Worm (Caenorhabditis elegans): Measurements from ENCODE around the gene rpn-6.2.

The rpn-6.2 gene

ce11 chrIII:8967639-8968038, 34.2 kb downstream of the rpn-6.2 start, which contains the start of the genes bud-13 and rpap-2:
bud-13 (minus strand) TSS chrIII:8967727.
rpap-2 (plus strand) TSS chrIII:8967967.
- no peak for TF ChIP-seq klf-2 (GFP tag; conservative IDR thresholded peaks at IDR 0.05)
- TF ChIP-seq ztf-23 (GFP tag; IDR thresholded peaks at IDR 0.05), result no peak
- no peak for TF ChIP-seq ref-1 (GFP tag; conservative IDR thresholded peaks at IDR 0.05)
- no peak for TF ChIP-seq cog-1 (tag; optimal IDR thresholded peaks at IDR 0.05)
- TF ChIP-seq tab-1 (GFP tag; IDR thresholded peaks at IDR 0.05), result no peak
- TF ChIP-seq T22C8.4 (GFP tag; IDR thresholded peaks at IDR 0.05), result no peak
- no peak for TF ChIP-seq med-1 (GFP tag; optimal IDR thresholded peaks at IDR 0.05; ENCODE audit: insufficient read depth)
- no peak for TF ChIP-seq ztf-29 (GFP tag; IDR thresholded peaks at IDR 0.05)
- no peak for TF ChIP-seq flt-1 (GFP tag; IDR thresholded peaks at IDR 0.05)

ce11 chrIII:8964684-8965283, 37.0 kb downstream of the rpn-6.2 start:
- TF ChIP-seq ref-1 (GFP tag; conservative IDR thresholded peaks at IDR 0.05), result no peak
- 0 out of 2 replicates have a peak, but pooled peaks have one; percentile 55 for TF ChIP-seq ztf-23 (GFP tag; IDR thresholded peaks at IDR 0.05)

ce11 chrIII:8962475-8962874, 39.3 kb downstream of the rpn-6.2 start:
- TF ChIP-seq med-1 (GFP tag; optimal IDR thresholded peaks at IDR 0.05; ENCODE audit: insufficient read depth) (no peak), cog-1 (tag; optimal IDR thresholded peaks at IDR 0.05) (no peak), ztf-29 (GFP tag; IDR thresholded peaks at IDR 0.05) (no peak), klf-2 (GFP tag; conservative IDR thresholded peaks at IDR 0.05) (no peak), flt-1 (GFP tag; IDR thresholded peaks at IDR 0.05) (no peak), ztf-23 (GFP tag; IDR thresholded peaks at IDR 0.05) (no peak), ref-1 (GFP tag; conservative IDR thresholded peaks at IDR 0.05) (no peak), T22C8.4 (GFP tag; IDR thresholded peaks at IDR 0.05) (no peak), tab-1 (GFP tag; IDR thresholded peaks at IDR 0.05) (no peak)

- TF ChIP-seq T22C8.4 (GFP tag; IDR thresholded peaks at IDR 0.05), result no peak
- TF ChIP-seq klf-2 (GFP tag; conservative IDR thresholded peaks at IDR 0.05), result no peak
- no peak for TF ChIP-seq ztf-29 (GFP tag; IDR thresholded peaks at IDR 0.05)
- no peak for TF ChIP-seq flt-1 (GFP tag; IDR thresholded peaks at IDR 0.05)
- no peak for TF ChIP-seq ztf-23 (GFP tag; IDR thresholded peaks at IDR 0.05)
- TF ChIP-seq tab-1 (GFP tag; IDR thresholded peaks at IDR 0.05), result no peak
- no peak for TF ChIP-seq med-1 (GFP tag; optimal IDR thresholded peaks at IDR 0.05; ENCODE audit: insufficient read depth)
Observed at ce11 chrIII:8961993-8962392, 39.8 kb downstream of the rpn-6.2 start, which contains the start of gene grl-25. grl-25 (plus strand) TSS chrIII:8962293.

- no peak for TF ChIP-seq T22C8.4 (GFP tag; IDR thresholded peaks at IDR 0.05)
Observed at ce11 chrIII:8960664-8961063, 41.1 kb downstream of the rpn-6.2 start, which contains the start of gene ZK643.6. ZK643.6 (minus strand) TSS chrIII:8960764.

ce11 chrIII:8956146-8956646, 45.6 kb downstream of the rpn-6.2 start, which contains the start of the genes ZK643.5 and ZK643.2:
ZK643.5 (minus strand) TSS chrIII:8956196.
ZK643.2 (plus strand) TSS chrIII:8956540.
- TF ChIP-seq ztf-29 (GFP tag; IDR thresholded peaks at IDR 0.05), result no peak
- TF ChIP-seq T22C8.4 (GFP tag; IDR thresholded peaks at IDR 0.05), result peak; percentile 99
- no peak for TF ChIP-seq flt-1 (GFP tag; IDR thresholded peaks at IDR 0.05)

- no peak for TF ChIP-seq med-1 (GFP tag; optimal IDR thresholded peaks at IDR 0.05; ENCODE audit: insufficient read depth)
- no peak for TF ChIP-seq ztf-23 (GFP tag; IDR thresholded peaks at IDR 0.05)
- no peak for TF ChIP-seq ztf-29 (GFP tag; IDR thresholded peaks at IDR 0.05)
- no peak for TF ChIP-seq flt-1 (GFP tag; IDR thresholded peaks at IDR 0.05)
- TF ChIP-seq ref-1 (GFP tag; conservative IDR thresholded peaks at IDR 0.05), result no peak
- TF ChIP-seq klf-2 (GFP tag; conservative IDR thresholded peaks at IDR 0.05), result no peak
- no peak for TF ChIP-seq tab-1 (GFP tag; IDR thresholded peaks at IDR 0.05)
- no peak for TF ChIP-seq cog-1 (tag; optimal IDR thresholded peaks at IDR 0.05)
- no peak for TF ChIP-seq T22C8.4 (GFP tag; IDR thresholded peaks at IDR 0.05)
Observed at ce11 chrIII:8955536-8955935, 46.3 kb downstream of the rpn-6.2 start.
